Fruit fly (Drosophila melanogaster): Measurements from ENCODE around the gene Pdh.

Gene Pdh

dm6 chr3L:16308380-16308779 lies 45.7 kb downstream of the Pdh start, which contains the start of gene CG13042:
CG13042 (minus strand) TSS chr3L:16308480.
- TF ChIP-seq brk (GFP tag; optimal IDR thresholded peaks at IDR 0.05) (no peak), CG9705 (GFP tag; optimal IDR thresholded peaks at IDR 0.05) (no peak), Hr83 (GFP tag; optimal IDR thresholded peaks at IDR 0.05; ENCODE audit: poor library complexity, severe bottlenecking) (no peak), Abd-B (GFP tag; optimal IDR thresholded peaks at IDR 0.05) (no peak), fru (GFP tag; optimal IDR thresholded peaks at IDR 0.05) (no peak), Mio (GFP tag; optimal IDR thresholded peaks at IDR 0.05) (no peak), woc (GFP tag; optimal IDR thresholded peaks at IDR 0.05) (no peak), rgr (GFP tag; optimal IDR thresholded peaks at IDR 0.05) (no peak), HLH106 (tag; optimal IDR thresholded peaks at IDR 0.05) (no peak)

- TF ChIP-seq OdsH (GFP tag; optimal IDR thresholded peaks at IDR 0.05) = no peak
- no peak for TF ChIP-seq usp (GFP tag; optimal IDR thresholded peaks at IDR 0.05)
- no peak for TF ChIP-seq br (GFP tag; optimal IDR thresholded peaks at IDR 0.05)
Measured at dm6 chr3L:16305820-16306650, 48.1 kb downstream of the Pdh start, which contains the start of the genes CG13043 and CG13063. CG13043 (minus strand) TSS chr3L:16305870. CG13063 (plus strand) TSS chr3L:16306600.

dm6 chr3L:16303982-16304381 lies 50.1 kb downstream of the Pdh start, which contains the start of gene CG43249:
CG43249 (plus strand) TSS chr3L:16304282.
- TF ChIP-seq rgr (GFP tag; optimal IDR thresholded peaks at IDR 0.05) (no peak), Hr83 (GFP tag; optimal IDR thresholded peaks at IDR 0.05; ENCODE audit: poor library complexity, severe bottlenecking) (no peak), CG32264 (GFP tag; optimal IDR thresholded peaks at IDR 0.05) (no peak), Mio (GFP tag; optimal IDR thresholded peaks at IDR 0.05) (no peak), usp (GFP tag; optimal IDR thresholded peaks at IDR 0.05) (no peak), sage (GFP tag; optimal IDR thresholded peaks at IDR 0.05) (no peak), Sp1 (GFP tag; optimal IDR thresholded peaks at IDR 0.05) (no peak), lola (GFP tag; optimal IDR thresholded peaks at IDR 0.05) (no peak), N (GFP tag; optimal IDR thresholded peaks at IDR 0.05) (no peak), sv (GFP tag; optimal IDR thresholded peaks at IDR 0.05) (no peak), Vsx2 (GFP tag; optimal IDR thresholded peaks at IDR 0.05; ENCODE audit: partially characterized antibody) (no peak), Myc (optimal IDR thresholded peaks at IDR 0.05) (no peak), Hnf4 (GFP tag; optimal IDR thresholded peaks at IDR 0.05) (no peak), jim (GFP tag; optimal IDR thresholded peaks at IDR 0.05) (no peak), HLH106 (tag; optimal IDR thresholded peaks at IDR 0.05) (no peak), dsf (GFP tag; optimal IDR thresholded peaks at IDR 0.05; ENCODE audit: borderline replicate concordance) (no peak), GATAd (GFP tag; optimal IDR thresholded peaks at IDR 0.05) (no peak), Dfd (GFP tag; optimal IDR thresholded peaks at IDR 0.05) (no peak)

Data from whole organism, wandering third instar larva.